Fruit fly (Drosophila melanogaster) whole organism, embryonic: ENCODE measurements around the gene CG34176.
A peak's percentile ranks its signal among the peaks of the same experiment; 100 is the strongest.

Experiments
- CG10654 ChIP-seq: fragments of 200-800 bp; sonication (Bioruptor generic); optimal IDR thresholded peaks from 2 replicates; lab custom pipeline; 2016; ENCODE audit warnings: missing biosample characterization, missing genetic modification characterization
- CG11695 ChIP-seq: fragments of 200-800 bp; sonication (Bioruptor generic); IDR thresholded peaks from 3 replicates; pipeline ENCODE4 v1.3.6; 2022; ENCODE audit warnings: missing biosample characterization, missing genetic modification characterization
- CG13296 ChIP-seq: fragments of 200-800 bp; sonication (Bioruptor generic); optimal IDR thresholded peaks from 3 replicates; lab custom pipeline; 2018; ENCODE audit warnings: missing biosample characterization, mild to moderate bottlenecking, missing genetic modification characterization
- CG15269 ChIP-seq: fragments of 200-800 bp; sonication (Bioruptor generic); optimal IDR thresholded peaks from 2 replicates; lab custom pipeline; 2018; ENCODE audit warnings: missing biosample characterization, mild to moderate bottlenecking, missing genetic modification characterization, moderate library complexity
- CG15514 ChIP-seq: fragments of 200-800 bp; sonication (Bioruptor generic); optimal IDR thresholded peaks from 3 replicates; lab custom pipeline; 2017; ENCODE audit warnings: missing biosample characterization, missing genetic modification characterization, mild to moderate bottlenecking, moderate library complexity, missing genetic modification reagents
- CG17186 ChIP-seq: fragments of 200-800 bp; sonication (Bioruptor generic); optimal IDR thresholded peaks from 3 replicates; lab custom pipeline; 2017; ENCODE audit warnings: missing biosample characterization, missing genetic modification reagents, missing genetic modification characterization
- CG17361 ChIP-seq: fragments of 200-800 bp; sonication (Bioruptor generic); IDR thresholded peaks from 3 replicates; pipeline ENCODE4 v1.3.6; 2022; ENCODE audit warnings: missing biosample characterization, missing genetic modification characterization
- CG17568 ChIP-seq: fragments of 200-800 bp; sonication (Bioruptor generic); optimal IDR thresholded peaks from 2 replicates; lab custom pipeline; 2018; ENCODE audit warnings: missing biosample characterization, mild to moderate bottlenecking, missing genetic modification characterization, moderate library complexity
- CG2678 ChIP-seq: fragments of 200-800 bp; sonication (Bioruptor generic); optimal IDR thresholded peaks from 3 replicates; lab custom pipeline; 2019; ENCODE audit warnings: missing biosample characterization, mild to moderate bottlenecking, missing genetic modification characterization, moderate library complexity
- CG2875 ChIP-seq: fragments of 200-800 bp; sonication (Bioruptor generic); optimal IDR thresholded peaks from 2 replicates; lab custom pipeline; 2017; ENCODE audit warnings: missing biosample characterization, mild to moderate bottlenecking, missing genetic modification characterization, missing genetic modification reagents
- CG31365 ChIP-seq: fragments of 200-800 bp; sonication (Bioruptor generic); optimal IDR thresholded peaks from 2 replicates; lab custom pipeline; 2018; ENCODE audit warnings: missing biosample characterization, mild to moderate bottlenecking, missing genetic modification characterization
- CG3163 ChIP-seq: fragments of 200-800 bp; sonication (Bioruptor generic); optimal IDR thresholded peaks from 3 replicates; lab custom pipeline; 2016; ENCODE audit warnings: missing biosample characterization, missing genetic modification characterization
- CG4282 ChIP-seq: fragments of 200-800 bp; sonication (Bioruptor generic); optimal IDR thresholded peaks from 2 replicates; lab custom pipeline; 2016; ENCODE audit warnings: missing biosample characterization, missing genetic modification characterization
- CG4707 ChIP-seq: fragments of 200-800 bp; sonication (Bioruptor generic); optimal IDR thresholded peaks from 2 replicates; lab custom pipeline; 2018; ENCODE audit warnings: missing biosample characterization, mild to moderate bottlenecking, missing genetic modification characterization, moderate library complexity
- CG7372 ChIP-seq: fragments of 200-800 bp; sonication (Bioruptor generic); IDR thresholded peaks from 2 replicates; pipeline ENCODE4 v1.3.6; 2022; ENCODE audit warnings: missing biosample characterization, missing genetic modification characterization
- CG7745 ChIP-seq: fragments of 200-800 bp; sonication (Bioruptor generic); optimal IDR thresholded peaks from 2 replicates; lab custom pipeline; 2018; ENCODE audit warnings: missing biosample characterization, mild to moderate bottlenecking, missing genetic modification characterization, moderate library complexity
- CG8478 ChIP-seq: fragments of >200 bp; optimal IDR thresholded peaks from 2 replicates; lab custom pipeline; 2018
- CG9797 ChIP-seq: fragments of 200-800 bp; sonication (Bioruptor generic); optimal IDR thresholded peaks from 3 replicates; lab custom pipeline; 2018; ENCODE audit warnings: missing biosample characterization, mild to moderate bottlenecking, missing genetic modification characterization
- CTCF ChIP-seq: fragments of 200-800 bp; sonication (Bioruptor generic); optimal IDR thresholded peaks from 2 replicates; lab custom pipeline; 2017; ENCODE audit warnings: missing biosample characterization, mild to moderate bottlenecking, missing genetic modification characterization, moderate library complexity
- CoRest ChIP-seq: fragments of 200-800 bp; sonication (Bioruptor generic); optimal IDR thresholded peaks from 3 replicates; lab custom pipeline; 2018; ENCODE audit warnings: missing biosample characterization, mild to moderate bottlenecking, missing genetic modification characterization, moderate library complexity
- Dbx ChIP-seq: fragments of 200-800 bp; sonication (Bioruptor generic); IDR thresholded peaks from 3 replicates; pipeline ENCODE4 v1.3.6; 2022; ENCODE audit warnings: missing biosample characterization, missing genetic modification characterization
- Gsc ChIP-seq: fragments of 200-800 bp; sonication (Bioruptor generic); IDR thresholded peaks from 2 replicates; pipeline ENCODE4 v1.3.6; 2022; ENCODE audit warnings: missing biosample characterization, missing genetic modification characterization
- H15 ChIP-seq: fragments of 200-800 bp; sonication (Bioruptor generic); IDR thresholded peaks from 3 replicates; pipeline ENCODE4 v1.3.6; 2022; ENCODE audit warnings: missing biosample characterization, missing genetic modification characterization
- Meics ChIP-seq: fragments of 200-800 bp; sonication (Bioruptor generic); optimal IDR thresholded peaks from 2 replicates; lab custom pipeline; 2017; ENCODE audit warnings: missing biosample characterization, mild to moderate bottlenecking, missing genetic modification characterization
- Mrtf ChIP-seq: fragments of 200-800 bp; sonication (Bioruptor generic); IDR thresholded peaks from 3 replicates; pipeline ENCODE4 v1.3.6; 2022; ENCODE audit warnings: missing biosample characterization, missing genetic modification characterization
- NC2β ChIP-seq: fragments of 200-800 bp; sonication (Bioruptor generic); optimal IDR thresholded peaks from 2 replicates; lab custom pipeline; 2016; ENCODE audit warnings: missing biosample characterization, missing genetic modification characterization
- Nf-YC ChIP-seq: fragments of 200-800 bp; optimal IDR thresholded peaks from 3 replicates; lab custom pipeline; 2019; ENCODE audit warnings: missing biosample characterization, mild to moderate bottlenecking, missing genetic modification characterization, moderate library complexity
- Rfx ChIP-seq: fragments of 200-800 bp; sonication (Bioruptor generic); IDR thresholded peaks from 2 replicates; pipeline ENCODE4 v1.3.6; 2022; ENCODE audit warnings: missing biosample characterization, missing genetic modification characterization
- Sry-β ChIP-seq: fragments of 200-800 bp; sonication (Bioruptor generic); optimal IDR thresholded peaks from 2 replicates; lab custom pipeline; 2018; ENCODE audit warnings: missing biosample characterization, mild to moderate bottlenecking, missing genetic modification characterization, moderate library complexity
- Sry-δ ChIP-seq: fragments of 200-800 bp; sonication (Bioruptor generic); optimal IDR thresholded peaks from 2 replicates; lab custom pipeline; 2016; ENCODE audit warnings: missing biosample characterization, missing genetic modification characterization
- YL-1 ChIP-seq: fragments of 200-800 bp; sonication (Bioruptor generic); optimal IDR thresholded peaks from 3 replicates; lab custom pipeline; 2017; ENCODE audit warnings: missing biosample characterization, mild to moderate bottlenecking, missing genetic modification characterization
- ase ChIP-seq: fragments of 200-800 bp; sonication (Bioruptor generic); IDR thresholded peaks from 3 replicates; pipeline ENCODE4 v1.3.6; 2022; ENCODE audit warnings: missing biosample characterization, missing genetic modification characterization
- ash1 ChIP-seq: fragments of 200-800 bp; sonication (Bioruptor generic); optimal IDR thresholded peaks from 2 replicates; lab custom pipeline; 2018; ENCODE audit warnings: missing biosample characterization, mild to moderate bottlenecking, missing genetic modification characterization
- bsh ChIP-seq, 2 experiments: fragments of 200-800 bp; sonication (Bioruptor generic); optimal IDR thresholded peaks; 2 replicates each; lab custom pipeline; 2017 to 2018; ENCODE audit warnings: mild to moderate bottlenecking in 2 of 2, missing biosample characterization in 2 of 2, missing genetic modification characterization in 2 of 2, moderate library complexity in 1 of 2
- dati ChIP-seq: fragments of 200-800 bp; sonication (Bioruptor generic); IDR thresholded peaks from 2 replicates; pipeline ENCODE4 v1.3.6; 2022; ENCODE audit warnings: missing biosample characterization, missing genetic modification characterization
- dpn ChIP-seq, 2 experiments: fragments of 200-800 bp; sonication (Bioruptor generic); optimal IDR thresholded peaks; 3 replicates each; lab custom pipeline; 2016; ENCODE audit warnings: missing biosample characterization in 2 of 2, missing genetic modification characterization in 2 of 2
- exex ChIP-seq: fragments of 200-800 bp; sonication (Bioruptor generic); optimal IDR thresholded peaks from 4 replicates; lab custom pipeline; 2018; ENCODE audit warnings: missing biosample characterization, mild to moderate bottlenecking, missing genetic modification characterization, moderate library complexity
- fd96Cb ChIP-seq: fragments of 200-800 bp; sonication (Bioruptor generic); optimal IDR thresholded peaks from 2 replicates; lab custom pipeline; 2018; ENCODE audit warnings: missing biosample characterization, mild to moderate bottlenecking, missing genetic modification characterization, moderate library complexity
- fu2 ChIP-seq: fragments of 200-800 bp; sonication (Bioruptor generic); optimal IDR thresholded peaks from 2 replicates; lab custom pipeline; 2016; ENCODE audit warnings: missing biosample characterization, missing genetic modification characterization
- gfzf ChIP-seq: fragments of 200-800 bp; sonication (Bioruptor generic); optimal IDR thresholded peaks from 2 replicates; lab custom pipeline; 2016; ENCODE audit warnings: missing biosample characterization, mild to moderate bottlenecking, missing genetic modification characterization, moderate library complexity
- hth ChIP-seq: fragments of >200 bp; optimal IDR thresholded peaks from 2 replicates; lab custom pipeline; 2017; ENCODE audit warnings: inconsistent platforms
- mirr ChIP-seq: fragments of 200-800 bp; sonication (Bioruptor generic); optimal IDR thresholded peaks from 3 replicates; lab custom pipeline; 2018; ENCODE audit warnings: missing biosample characterization, mild to moderate bottlenecking, missing genetic modification characterization
- nerfin-1 ChIP-seq: fragments of 200-800 bp; sonication (Bioruptor generic); optimal IDR thresholded peaks from 3 replicates; lab custom pipeline; 2019; ENCODE audit warnings: missing biosample characterization, mild to moderate bottlenecking, missing genetic modification characterization, moderate library complexity
- repo ChIP-seq: fragments of 200-800 bp; sonication (Bioruptor generic); optimal IDR thresholded peaks from 2 replicates; lab custom pipeline; 2016; ENCODE audit warnings: missing biosample characterization, missing genetic modification characterization
- run ChIP-seq: fragments of 200-800 bp; sonication (Bioruptor generic); optimal IDR thresholded peaks from 3 replicates; lab custom pipeline; 2018; ENCODE audit warnings: missing biosample characterization, mild to moderate bottlenecking, missing genetic modification characterization
- sd ChIP-seq: fragments of 200-800 bp; sonication (Bioruptor generic); optimal IDR thresholded peaks from 3 replicates; lab custom pipeline; 2018; ENCODE audit warnings: missing biosample characterization, mild to moderate bottlenecking, missing genetic modification characterization, moderate library complexity
- sisA ChIP-seq: fragments of 200-800 bp; sonication (Bioruptor generic); IDR thresholded peaks from 2 replicates; pipeline ENCODE4 v1.3.6; 2022; ENCODE audit warnings: missing biosample characterization, missing genetic modification characterization
- slbo ChIP-seq: fragments of 200-800 bp; sonication (Bioruptor generic); IDR thresholded peaks from 2 replicates; pipeline ENCODE4 v1.3.6; 2022; ENCODE audit warnings: missing biosample characterization, missing genetic modification characterization
- ssp ChIP-seq: fragments of 200-800 bp; sonication (Bioruptor generic); IDR thresholded peaks from 2 replicates; pipeline ENCODE4 v1.3.6; 2022; ENCODE audit warnings: missing biosample characterization, missing genetic modification characterization
- tin ChIP-seq: fragments of 200-800 bp; sonication (Bioruptor generic); optimal IDR thresholded peaks from 3 replicates; lab custom pipeline; 2016; ENCODE audit warnings: missing biosample characterization, missing genetic modification characterization
- yki ChIP-seq: fragments of >200 bp; optimal IDR thresholded peaks from 3 replicates; lab custom pipeline; 2018

Gene CG34176

dm6 chr2L:4030236-4030943 lies 26.5 kb downstream of the CG34176 start (continued):
- TF ChIP-seq Mrtf (GFP tag; lab: Robert Waterston, UW) (peak; percentile 90), CoRest (tag; lab: Kevin White, UChicago) (peak; percentile 91), repo (GFP tag; lab: Kevin White, UChicago) (peak; percentile 80), CG9797 (GFP tag; lab: Kevin White, UChicago) (no peak), run (tag; lab: Kevin White, UChicago) (peak; percentile 33), CG15514 (GFP tag; lab: Kevin White, UChicago) (peak; percentile 40), Rfx (GFP tag; lab: Robert Waterston, UW) (peak; percentile 89), tin (GFP tag; lab: Kevin White, UChicago) (peak; percentile 84), Sry-δ (peak; percentile 27), CG8478 (no peak), sd (tag; lab: Kevin White, UChicago) (peak; percentile 3), slbo (GFP tag; lab: Robert Waterston, UW) (peak; percentile 85), dpn (GFP tag; optimal IDR thresholded peaks at IDR 0.05; lab: Kevin White, UChicago) (peak; percentile 82 to 85), NC2β (GFP tag; lab: Kevin White, UChicago) (peak; percentile 86), CTCF (GFP tag; lab: Kevin White, UChicago) (no peak), CG15269 (tag; lab: Kevin White, UChicago) (peak; percentile 83), CG31365 (tag; lab: Kevin White, UChicago) (peak; percentile 16), CG3163 (GFP tag; lab: Kevin White, UChicago) (peak; percentile 83), CG4282 (GFP tag; lab: Kevin White, UChicago) (peak; percentile 23), CG17186 (GFP tag; lab: Kevin White, UChicago) (no peak), bsh (GFP tag; optimal IDR thresholded peaks at IDR 0.05; lab: Kevin White, UChicago) (peak; percentile 86 to 92), CG13296 (GFP tag; lab: Kevin White, UChicago) (peak; percentile 55), nerfin-1 (tag; lab: Kevin White, UChicago) (peak; percentile 84), CG2875 (GFP tag; lab: Kevin White, UChicago) (peak; percentile 74), yki (no peak), CG7745 (tag; lab: Kevin White, UChicago) (peak; percentile 31), H15 (GFP tag; lab: Robert Waterston, UW) (peak; percentile 86), CG2678 (tag; lab: Kevin White, UChicago) (peak; percentile 88), hth (no peak), CG17568 (GFP tag; lab: Kevin White, UChicago) (peak; percentile 33), Dbx (GFP tag; lab: Robert Waterston, UW) (peak; percentile 77; the same call in 2 of the 3 replicates), sisA (no peak; the same call in 1 of the 2 replicates), gfzf (GFP tag; lab: Kevin White, UChicago) (no peak), Nf-YC (tag; lab: Kevin White, UChicago) (peak; percentile 8), ase (GFP tag; lab: Robert Waterston, UW) (peak; percentile 85), exex (tag; lab: Kevin White, UChicago) (no peak), ash1 (GFP tag; lab: Kevin White, UChicago) (no peak), Sry-β (peak; percentile 22), Gsc (GFP tag; lab: Robert Waterston, UW) (no peak), CG4707 (GFP tag; lab: Kevin White, UChicago) (peak; percentile 77), fd96Cb (tag; lab: Kevin White, UChicago) (peak; percentile 86), Meics (GFP tag; lab: Kevin White, UChicago) (peak; percentile 71), mirr (GFP tag; lab: Kevin White, UChicago) (no peak), fu2 (GFP tag; lab: Kevin White, UChicago) (peak; percentile 40), CG7372 (peak; percentile 75), CG11695 (peak; percentile 76), CG10654 (GFP tag; lab: Kevin White, UChicago) (peak; percentile 58), CG17361 (GFP tag; lab: Robert Waterston, UW) (peak; percentile 91), YL-1 (GFP tag; lab: Kevin White, UChicago) (no peak), ssp (GFP tag; lab: Robert Waterston, UW) (peak; percentile 77), dati (GFP tag; lab: Robert Waterston, UW) (peak; percentile 75)
